Fruit fly (Drosophila melanogaster): ENCODE data around the gene Npc2b.

Gene Npc2b

dm6 chr3R:14056320-14057053 lies 32.8 kb upstream of the Npc2b start, which contains the start of gene foxo (continued):
- peak; percentile 74 for TF ChIP-seq dm (GFP tag; optimal IDR thresholded peaks at IDR 0.05)
- TF ChIP-seq Ssrp (tag; optimal IDR thresholded peaks at IDR 0.05), result peak; percentile 82
- TF ChIP-seq CG4730 (GFP tag; IDR thresholded peaks at IDR 0.05), result no peak; the same call in 1 of the 2 replicates
- TF ChIP-seq gsb (GFP tag; IDR thresholded peaks at IDR 0.05), result no peak
- TF ChIP-seq hbn (GFP tag; IDR thresholded peaks at IDR 0.05; ENCODE audit: partially characterized antibody), result no peak
- TF ChIP-seq CG2120 (GFP tag; optimal IDR thresholded peaks at IDR 0.05), result peak; percentile 71
- peak; percentile 85 for TF ChIP-seq Ets65A (GFP tag)
- TF ChIP-seq CG13287 (GFP tag; IDR thresholded peaks at IDR 0.05; ENCODE audit: partially characterized antibody), result no peak; the same call in 1 of the 2 replicates
- TF ChIP-seq grn (GFP tag; optimal IDR thresholded peaks at IDR 0.05), result no peak
- TF ChIP-seq stwl (tag; optimal IDR thresholded peaks at IDR 0.05), result no peak
- peak; percentile 53; the same call in 1 of the 2 replicates for TF ChIP-seq CG43689 (GFP tag; IDR thresholded peaks at IDR 0.05)
- peak; percentile 94 for TF ChIP-seq CG8924 (tag; optimal IDR thresholded peaks at IDR 0.05)
- peak; percentile 61 for TF ChIP-seq CG31224 (GFP tag; IDR thresholded peaks at IDR 0.05)
- TF ChIP-seq CG4854 (GFP tag; optimal IDR thresholded peaks at IDR 0.05), result no peak
- peak; percentile 90 for TF ChIP-seq Hmr (GFP tag; optimal IDR thresholded peaks at IDR 0.05)
- TF ChIP-seq Ada2b (GFP tag; IDR thresholded peaks at IDR 0.05), result peak; percentile 61
- TF ChIP-seq CG7745 (tag; optimal IDR thresholded peaks at IDR 0.05), result no peak
- TF ChIP-seq CG16813 (GFP tag; IDR thresholded peaks at IDR 0.05; ENCODE audit: partially characterized antibody), result no peak
- peak; percentile 3 for TF ChIP-seq CG34376 (GFP tag; optimal IDR thresholded peaks at IDR 0.05)
- TF ChIP-seq Hr3 (GFP tag; optimal IDR thresholded peaks at IDR 0.05), result peak; percentile 78
- peak; percentile 90 for TF ChIP-seq BtbVII (GFP tag; optimal IDR thresholded peaks at IDR 0.05)
- TF ChIP-seq NK7.1 (GFP tag; optimal IDR thresholded peaks at IDR 0.05), result no peak
- no peak for TF ChIP-seq cad (GFP tag; optimal IDR thresholded peaks at IDR 0.05)
- peak; percentile 93 for TF ChIP-seq CG18262 (tag; optimal IDR thresholded peaks at IDR 0.05)
- TF ChIP-seq zfh2 (GFP tag; optimal IDR thresholded peaks at IDR 0.05), result peak; percentile 33
- no peak for TF ChIP-seq CG3726 (GFP tag; IDR thresholded peaks at IDR 0.05)
- no peak for TF ChIP-seq CG33213 (GFP tag; optimal IDR thresholded peaks at IDR 0.05)
- no peak for TF ChIP-seq fru (optimal IDR thresholded peaks at IDR 0.05)
- TF ChIP-seq CG10267 (tag; optimal IDR thresholded peaks at IDR 0.05), result peak; percentile 80
- TF ChIP-seq CG10321 (GFP tag; IDR thresholded peaks at IDR 0.05), result no peak
- TF ChIP-seq rib (GFP tag; IDR thresholded peaks at IDR 0.05), result peak; percentile 72
- no peak for TF ChIP-seq CG15479 (GFP tag; optimal IDR thresholded peaks at IDR 0.05)
- peak; percentile 83 for TF ChIP-seq gcm (GFP tag; optimal IDR thresholded peaks at IDR 0.05)
- TF ChIP-seq Adf1 (GFP tag; IDR thresholded peaks at IDR 0.05), result no peak
- TF ChIP-seq CG4820 (GFP tag; optimal IDR thresholded peaks at IDR 0.05), result peak; percentile 57
- TF ChIP-seq Mad (GFP tag; optimal IDR thresholded peaks at IDR 0.05), result peak; percentile 6
- peak; percentile 49 for TF ChIP-seq Xrp1 (GFP tag; IDR thresholded peaks at IDR 0.05)
- peak; percentile 68 for TF ChIP-seq gsb-n (tag; optimal IDR thresholded peaks at IDR 0.05)
- peak; percentile 67 for TF ChIP-seq stc (GFP tag; IDR thresholded peaks at IDR 0.05)
- TF ChIP-seq CG15696 (tag; optimal IDR thresholded peaks at IDR 0.05), result peak; percentile 41
- peak; percentile 64 for TF ChIP-seq CG6654 (GFP tag; optimal IDR thresholded peaks at IDR 0.05)
- no peak for TF ChIP-seq repo (GFP tag; optimal IDR thresholded peaks at IDR 0.05)
- peak; percentile 28; the same call in 1 of the 3 replicates for TF ChIP-seq CG34422 (GFP tag; IDR thresholded peaks at IDR 0.05)
- TF ChIP-seq jing (GFP tag; optimal IDR thresholded peaks at IDR 0.05), result peak; percentile 9
- peak; percentile 42 for TF ChIP-seq Mes4 (GFP tag; optimal IDR thresholded peaks at IDR 0.05)
- TF ChIP-seq CG11695 (GFP tag; IDR thresholded peaks at IDR 0.05), result peak; percentile 75
- peak; percentile 89 for TF ChIP-seq CG2712 (tag; optimal IDR thresholded peaks at IDR 0.05)
- no peak for TF ChIP-seq kni (GFP tag; optimal IDR thresholded peaks at IDR 0.05)
- TF ChIP-seq phol (tag; optimal IDR thresholded peaks at IDR 0.05), result peak; percentile 89
- TF ChIP-seq bowl (GFP tag; IDR thresholded peaks at IDR 0.05), result no peak

All from whole organism, embryonic.